Fruit fly (Drosophila melanogaster) whole organism, embryonic: ENCODE data around the gene Mms19.

ENCODE experiments used
- Abd-B ChIP-seq: fragments of 200-800 bp; sonication (Bioruptor generic); optimal IDR thresholded peaks from 2 replicates; lab custom pipeline; 2018; ENCODE audit warnings: missing biosample characterization, mild to moderate bottlenecking, missing genetic modification characterization, moderate library complexity
- Bgb ChIP-seq: fragments of 200-800 bp; sonication (Bioruptor generic); IDR thresholded peaks from 2 replicates; pipeline ENCODE4 v1.3.6; 2022; ENCODE audit warnings: missing biosample characterization, missing genetic modification characterization; ENCODE audit not compliant: partially characterized antibody
- C15 ChIP-seq: fragments of 200-800 bp; sonication (Bioruptor generic); IDR thresholded peaks from 3 replicates; pipeline ENCODE4 v1.3.6; 2022; ENCODE audit warnings: missing biosample characterization, missing genetic modification characterization
- CG10147 ChIP-seq: fragments of 200-800 bp; sonication (Bioruptor generic); optimal IDR thresholded peaks from 2 replicates; lab custom pipeline; 2019; ENCODE audit warnings: missing biosample characterization, mild to moderate bottlenecking, missing genetic modification characterization, moderate library complexity
- CG11504 ChIP-seq: fragments of 200-800 bp; sonication (Bioruptor generic); optimal IDR thresholded peaks from 3 replicates; lab custom pipeline; 2019; ENCODE audit warnings: missing biosample characterization, mild to moderate bottlenecking, missing genetic modification characterization, moderate library complexity
- CG12942 ChIP-seq: fragments of 200-800 bp; sonication (Bioruptor generic); optimal IDR thresholded peaks from 3 replicates; lab custom pipeline; 2016; ENCODE audit warnings: missing biosample characterization, missing genetic modification characterization
- CG15073 ChIP-seq: fragments of 200-800 bp; sonication (Bioruptor generic); optimal IDR thresholded peaks from 2 replicates; lab custom pipeline; 2016; ENCODE audit warnings: missing biosample characterization, missing genetic modification characterization
- CG17328 ChIP-seq: fragments of 200-800 bp; sonication (Bioruptor generic); IDR thresholded peaks from 2 replicates; pipeline ENCODE4 v1.3.6; 2022; ENCODE audit warnings: missing biosample characterization, missing genetic modification characterization
- CG18011 ChIP-seq: fragments of 200-800 bp; sonication (Bioruptor generic); optimal IDR thresholded peaks from 2 replicates; lab custom pipeline; 2017; ENCODE audit warnings: missing biosample characterization, missing genetic modification characterization, mild to moderate bottlenecking, moderate library complexity, missing genotype
- CG2116 ChIP-seq: fragments of 200-800 bp; sonication (Bioruptor generic); optimal IDR thresholded peaks from 3 replicates; lab custom pipeline; 2018; ENCODE audit warnings: missing biosample characterization, mild to moderate bottlenecking, missing genetic modification characterization
- CG2678 ChIP-seq: fragments of 200-800 bp; sonication (Bioruptor generic); optimal IDR thresholded peaks from 3 replicates; lab custom pipeline; 2019; ENCODE audit warnings: missing biosample characterization, mild to moderate bottlenecking, missing genetic modification characterization, moderate library complexity
- CG2875 ChIP-seq: fragments of 200-800 bp; sonication (Bioruptor generic); optimal IDR thresholded peaks from 2 replicates; lab custom pipeline; 2017; ENCODE audit warnings: missing biosample characterization, mild to moderate bottlenecking, missing genetic modification characterization, missing genetic modification reagents
- CG32772 ChIP-seq: fragments of 200-800 bp; sonication (Bioruptor generic); IDR thresholded peaks from 2 replicates; pipeline ENCODE4 v1.3.6; 2022; ENCODE audit warnings: missing biosample characterization, missing genetic modification characterization
- CG34422 ChIP-seq: fragments of 200-800 bp; sonication (Bioruptor generic); IDR thresholded peaks from 3 replicates; pipeline ENCODE4 v1.3.6; 2022; ENCODE audit warnings: missing biosample characterization, missing genetic modification characterization
- CG6254 ChIP-seq: fragments of 200-800 bp; sonication (Bioruptor generic); optimal IDR thresholded peaks from 3 replicates; lab custom pipeline; 2017; ENCODE audit warnings: mild to moderate bottlenecking, missing biosample characterization, missing genetic modification reagents, missing genetic modification characterization
- CG6791 ChIP-seq: fragments of 200-800 bp; sonication (Bioruptor generic); IDR thresholded peaks from 3 replicates; pipeline ENCODE4 v1.3.6; 2022; ENCODE audit warnings: missing biosample characterization, missing genetic modification characterization; ENCODE audit not compliant: partially characterized antibody
- CG7357 ChIP-seq: fragments of 200-800 bp; sonication (Bioruptor generic); IDR thresholded peaks from 3 replicates; pipeline ENCODE4 v1.3.6; 2022; ENCODE audit warnings: missing biosample characterization, missing genetic modification characterization
- CG7556 ChIP-seq: fragments of 200-800 bp; sonication (Bioruptor generic); optimal IDR thresholded peaks from 2 replicates; lab custom pipeline; 2017; ENCODE audit warnings: missing biosample characterization, mild to moderate bottlenecking, missing genetic modification characterization
- CG7839 ChIP-seq: fragments of 200-800 bp; sonication (Bioruptor generic); optimal IDR thresholded peaks from 3 replicates; lab custom pipeline; 2018; ENCODE audit warnings: missing biosample characterization, mild to moderate bottlenecking, missing genetic modification characterization, moderate library complexity
- CG8388 ChIP-seq: fragments of 200-800 bp; sonication (Bioruptor generic); optimal IDR thresholded peaks from 2 replicates; lab custom pipeline; 2019; ENCODE audit warnings: missing biosample characterization, mild to moderate bottlenecking, missing genetic modification characterization, moderate library complexity
- CG9932 ChIP-seq: fragments of 200-800 bp; sonication (Bioruptor generic); IDR thresholded peaks from 2 replicates; pipeline ENCODE4 v1.3.6; 2022; ENCODE audit warnings: missing biosample characterization, missing genetic modification characterization
- Camta ChIP-seq: fragments of 200-800 bp; sonication (Bioruptor generic); optimal IDR thresholded peaks from 2 replicates; lab custom pipeline; 2016; ENCODE audit warnings: missing biosample characterization, missing genetic modification characterization
- Deaf1 ChIP-seq: fragments of 200-800 bp; optimal IDR thresholded peaks from 3 replicates; lab custom pipeline; 2019; ENCODE audit warnings: missing biosample characterization, mild to moderate bottlenecking, missing genetic modification characterization, moderate library complexity
- Dip3 ChIP-seq: fragments of 200-800 bp; sonication (Bioruptor generic); optimal IDR thresholded peaks from 3 replicates; lab custom pipeline; 2016; ENCODE audit warnings: missing biosample characterization, missing genetic modification characterization
- Dll ChIP-seq: fragments of 200-800 bp; sonication (Bioruptor generic); IDR thresholded peaks from 4 replicates; pipeline ENCODE4 v1.3.6; 2022; ENCODE audit warnings: missing biosample characterization, missing genetic modification characterization; ENCODE audit not compliant: partially characterized antibody
- Ets97D ChIP-seq: fragments of 200-800 bp; sonication (Bioruptor generic); optimal IDR thresholded peaks from 3 replicates; lab custom pipeline; 2016; ENCODE audit warnings: missing biosample characterization, missing genetic modification characterization
- Fer2 ChIP-seq: fragments of 200-800 bp; sonication (Bioruptor generic); optimal IDR thresholded peaks from 2 replicates; lab custom pipeline; 2018; ENCODE audit warnings: missing biosample characterization, mild to moderate bottlenecking, missing genetic modification characterization, moderate library complexity
- HLH54F ChIP-seq: fragments of 200-800 bp; sonication (Bioruptor generic); optimal IDR thresholded peaks from 3 replicates; lab custom pipeline; 2016; ENCODE audit warnings: missing biosample characterization, missing genetic modification characterization
- Hsf ChIP-seq: fragments of 200-800 bp; sonication (Bioruptor generic); optimal IDR thresholded peaks from 3 replicates; lab custom pipeline; 2016; ENCODE audit warnings: missing biosample characterization, missing genetic modification characterization
- Lim3 ChIP-seq: fragments of 200-800 bp; sonication (Bioruptor generic); IDR thresholded peaks from 2 replicates; pipeline ENCODE4 v1.3.6; 2022; ENCODE audit warnings: missing biosample characterization, missing genetic modification characterization
- MBD-R2 ChIP-seq: fragments of 200-800 bp; sonication (Bioruptor generic); IDR thresholded peaks from 2 replicates; pipeline ENCODE4 v1.3.6; 2022; ENCODE audit warnings: missing biosample characterization, missing genetic modification characterization
- Myb ChIP-seq: fragments of 200-800 bp; sonication (Bioruptor generic); optimal IDR thresholded peaks from 2 replicates; lab custom pipeline; 2016; ENCODE audit warnings: missing biosample characterization, missing genetic modification characterization
- NK7.1 ChIP-seq: fragments of 200-800 bp; sonication (Bioruptor generic); optimal IDR thresholded peaks from 3 replicates; lab custom pipeline; 2016; ENCODE audit warnings: missing biosample characterization, missing genetic modification characterization
- Neu2 ChIP-seq: fragments of 200-800 bp; sonication (Bioruptor generic); optimal IDR thresholded peaks from 3 replicates; lab custom pipeline; 2016; ENCODE audit warnings: missing biosample characterization, missing genetic modification characterization, borderline replicate concordance
- Six4 ChIP-seq: fragments of 200-800 bp; sonication (Bioruptor generic); optimal IDR thresholded peaks from 2 replicates; lab custom pipeline; 2016; ENCODE audit warnings: missing biosample characterization, missing genetic modification characterization
- YL-1 ChIP-seq: fragments of 200-800 bp; sonication (Bioruptor generic); optimal IDR thresholded peaks from 3 replicates; lab custom pipeline; 2017; ENCODE audit warnings: missing biosample characterization, mild to moderate bottlenecking, missing genetic modification characterization
- amos ChIP-seq: fragments of 200-800 bp; sonication (Bioruptor generic); IDR thresholded peaks from 2 replicates; pipeline ENCODE4 v1.3.6; 2022; ENCODE audit warnings: missing biosample characterization, missing genetic modification characterization; ENCODE audit not compliant: partially characterized antibody
- bbx ChIP-seq: fragments of 200-800 bp; sonication (Bioruptor generic); IDR thresholded peaks from 2 replicates; pipeline ENCODE4 v1.3.6; 2022; ENCODE audit warnings: missing biosample characterization, missing genetic modification characterization; ENCODE audit not compliant: partially characterized antibody
- bigmax ChIP-seq: fragments of 200-800 bp; sonication (Bioruptor generic); optimal IDR thresholded peaks from 2 replicates; lab custom pipeline; 2018; ENCODE audit warnings: missing biosample characterization, mild to moderate bottlenecking, missing genetic modification characterization
- cad ChIP-seq: fragments of >200 bp; optimal IDR thresholded peaks from 2 replicates; lab custom pipeline; 2017; ENCODE audit warnings: missing biosample characterization, missing genetic modification characterization
- ham ChIP-seq: fragments of 200-800 bp; sonication (Bioruptor generic); IDR thresholded peaks from 2 replicates; pipeline ENCODE4 v1.3.6; 2022; ENCODE audit warnings: missing biosample characterization, missing genetic modification characterization
- lov ChIP-seq, 2 experiments: fragments of 200-800 bp in 1 of 2; fragments of >200 bp in 1 of 2; sonication (Bioruptor generic) in 1 of 2; IDR thresholded peaks in 1 of 2; optimal IDR thresholded peaks in 1 of 2; 2 replicates in 1 of 2; 3 replicates in 1 of 2; pipeline versions ENCODE4 v1.3.6 to Lab custom; 2017 to 2022; ENCODE audit warnings: missing biosample characterization in 1 of 2, missing genetic modification characterization in 1 of 2
- maf-S ChIP-seq: fragments of 200-800 bp; sonication (Bioruptor generic); optimal IDR thresholded peaks from 2 replicates; lab custom pipeline; 2016; ENCODE audit warnings: missing biosample characterization, missing genetic modification characterization
- p53 ChIP-seq: fragments of 200-800 bp; sonication (Bioruptor generic); optimal IDR thresholded peaks from 2 replicates; lab custom pipeline; 2016; ENCODE audit warnings: missing biosample characterization, missing genetic modification characterization
- pnt ChIP-seq: fragments of 200-800 bp; sonication (Bioruptor generic); optimal IDR thresholded peaks from 3 replicates; lab custom pipeline; 2016; ENCODE audit warnings: missing biosample characterization, missing genetic modification characterization
- sim ChIP-seq: fragments of 200-800 bp; sonication (Bioruptor generic); IDR thresholded peaks from 2 replicates; pipeline ENCODE4 v1.3.6; 2022; ENCODE audit warnings: missing biosample characterization, missing genetic modification characterization
- sisA ChIP-seq: fragments of 200-800 bp; sonication (Bioruptor generic); IDR thresholded peaks from 2 replicates; pipeline ENCODE4 v1.3.6; 2022; ENCODE audit warnings: missing biosample characterization, missing genetic modification characterization
- ssp ChIP-seq: fragments of 200-800 bp; sonication (Bioruptor generic); IDR thresholded peaks from 2 replicates; pipeline ENCODE4 v1.3.6; 2022; ENCODE audit warnings: missing biosample characterization, missing genetic modification characterization
- toy ChIP-seq: fragments of 200-800 bp; sonication (Bioruptor generic); IDR thresholded peaks from 2 replicates; pipeline ENCODE4 v1.3.6; 2022; ENCODE audit warnings: missing biosample characterization, missing genetic modification characterization
- tx ChIP-seq: fragments of 200-800 bp; sonication (Bioruptor generic); optimal IDR thresholded peaks from 2 replicates; lab custom pipeline; 2016; ENCODE audit warnings: missing biosample characterization, missing genetic modification characterization
- unc-4 ChIP-seq: fragments of 200-800 bp; sonication (Bioruptor generic); IDR thresholded peaks from 2 replicates; pipeline ENCODE4 v1.3.6; 2022; ENCODE audit warnings: missing biosample characterization, missing genetic modification characterization; ENCODE audit not compliant: partially characterized antibody

Gene Mms19

DNA sequence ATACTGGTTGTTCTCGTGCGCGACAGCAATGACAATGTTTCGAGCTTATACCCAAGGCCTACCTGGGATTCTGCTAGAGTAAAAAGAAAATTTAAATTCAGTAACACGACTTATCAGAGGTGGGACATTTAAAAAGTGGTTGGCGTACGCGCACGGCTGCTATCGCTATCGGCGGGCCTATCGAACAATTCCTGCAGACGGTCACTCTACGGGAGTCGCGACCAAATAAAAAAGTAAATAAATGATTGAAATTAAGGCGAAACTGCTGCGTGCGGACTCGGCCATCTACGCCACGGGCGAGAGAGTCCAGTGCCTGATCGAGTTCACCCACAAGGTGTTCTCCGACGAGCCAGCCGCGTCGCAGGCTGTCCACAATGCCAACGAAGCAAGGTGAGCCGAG, 12.9 kb upstream of the Mms19 start, which contains the start of the genes Prosbeta2R2 and CG1116 (continued):
- TF ChIP-seq Camta (no peak), CG2875 (GFP tag; lab: Kevin White, UChicago) (no peak), CG32772 (no peak), CG15073 (GFP tag; lab: Kevin White, UChicago) (no peak), Ets97D (no peak), CG6791 (peak; percentile 44; the same call in 1 of the 3 replicates), maf-S (no peak), Neu2 (no peak), CG7556 (GFP tag; lab: Kevin White, UChicago) (no peak), toy (GFP tag; lab: Robert Waterston, UW) (no peak), CG12942 (GFP tag; lab: Kevin White, UChicago) (no peak), CG2116 (GFP tag; lab: Kevin White, UChicago) (no peak), C15 (GFP tag; lab: Robert Waterston, UW) (no peak), Six4 (GFP tag; lab: Kevin White, UChicago) (no peak), lov (optimal IDR thresholded peaks at IDR 0.05; lab: Kevin White, UChicago) (no peak), lov (GFP tag; IDR thresholded peaks at IDR 0.05; lab: Robert Waterston, UW) (no peak), YL-1 (GFP tag; lab: Kevin White, UChicago) (peak; percentile 31), Bgb (GFP tag; lab: Robert Waterston, UW) (peak; percentile 36; the same call in 1 of the 2 replicates), CG7357 (no peak), Lim3 (GFP tag; lab: Robert Waterston, UW) (no peak), CG34422 (no peak), amos (GFP tag; lab: Robert Waterston, UW) (peak; percentile 60), sim (no peak), Hsf (no peak), p53 (no peak), MBD-R2 (GFP tag; lab: Robert Waterston, UW) (peak; percentile 81), CG17328 (no peak), pnt (GFP tag; lab: Kevin White, UChicago) (no peak), HLH54F (no peak), ssp (GFP tag; lab: Robert Waterston, UW) (no peak), tx (GFP tag; lab: Kevin White, UChicago) (no peak), Dll (peak; percentile 53; the same call in 3 of the 4 replicates), sisA (no peak), Abd-B (GFP tag; lab: Kevin White, UChicago) (no peak), CG7839 (tag; lab: Kevin White, UChicago) (no peak), Fer2 (no peak), Dip3 (GFP tag; lab: Kevin White, UChicago) (no peak), ham (GFP tag; lab: Robert Waterston, UW) (no peak), CG8388 (GFP tag; lab: Kevin White, UChicago) (no peak), unc-4 (GFP tag; lab: Robert Waterston, UW) (peak; percentile 57), cad (GFP tag; lab: Kevin White, UChicago) (no peak), NK7.1 (GFP tag; lab: Kevin White, UChicago) (no peak), bigmax (GFP tag; lab: Kevin White, UChicago) (no peak), CG6254 (GFP tag; lab: Kevin White, UChicago) (no peak), Deaf1 (no peak), CG2678 (tag; lab: Kevin White, UChicago) (no peak), CG10147 (GFP tag; lab: Kevin White, UChicago) (no peak), Myb (GFP tag; lab: Kevin White, UChicago) (peak; percentile 73), CG9932 (GFP tag; lab: Robert Waterston, UW) (no peak), CG18011 (GFP tag; lab: Kevin White, UChicago) (no peak), bbx (GFP tag; lab: Robert Waterston, UW) (peak; percentile 73), CG11504 (tag; lab: Kevin White, UChicago) (no peak)
